Fruit fly (Drosophila melanogaster): ENCODE results near the gene CG5004.

The CG5004 gene

dm6 chrX:17123545-17124203 is 16.3 kb downstream of the CG5004 start (continued):
- peak; percentile 92 for TF ChIP-seq sens (GFP tag)
- 0 out of 2 replicates have a peak, but pooled peaks have one; percentile 37 for TF ChIP-seq CG11085 (GFP tag; IDR thresholded peaks at IDR 0.05)
- TF ChIP-seq Atf6 (GFP tag; IDR thresholded peaks at IDR 0.05) = peak; percentile 62; the same call in 1 of the 2 replicates
- TF ChIP-seq Blimp-1 (GFP tag; optimal IDR thresholded peaks at IDR 0.05) = peak; percentile 66
- TF ChIP-seq CG7372 (GFP tag; IDR thresholded peaks at IDR 0.05) = 0 out of 2 replicates have a peak, but pooled peaks have one; percentile 50
- TF ChIP-seq lab (GFP tag; optimal IDR thresholded peaks at IDR 0.05) = peak; percentile 82
- TF ChIP-seq grn (GFP tag; optimal IDR thresholded peaks at IDR 0.05) = no peak
- peak; percentile 77 for TF ChIP-seq zfh1 (GFP tag; IDR thresholded peaks at IDR 0.05)
- peak; percentile 68 for TF ChIP-seq Sox100B (GFP tag; optimal IDR thresholded peaks at IDR 0.05)
- peak; percentile 72 for TF ChIP-seq CG9932 (GFP tag; IDR thresholded peaks at IDR 0.05)
- TF ChIP-seq Dll (GFP tag; IDR thresholded peaks at IDR 0.05; ENCODE audit: partially characterized antibody) = no peak
- peak; percentile 42; the same call in 1 of the 2 replicates for TF ChIP-seq CG31224 (GFP tag; IDR thresholded peaks at IDR 0.05)
- peak; percentile 29 for TF ChIP-seq kay (GFP tag; optimal IDR thresholded peaks at IDR 0.05)
- no peak for TF ChIP-seq CG9876 (GFP tag; optimal IDR thresholded peaks at IDR 0.05)
- TF ChIP-seq run (tag; optimal IDR thresholded peaks at IDR 0.05) = peak; percentile 40
- TF ChIP-seq stwl (tag; optimal IDR thresholded peaks at IDR 0.05) = no peak
- TF ChIP-seq CG15269 (tag; optimal IDR thresholded peaks at IDR 0.05) = peak; percentile 86
- TF ChIP-seq E2f2 (GFP tag; IDR thresholded peaks at IDR 0.05) = 0 out of 2 replicates have a peak, but pooled peaks have one; percentile 40
- peak; percentile 66 for TF ChIP-seq pho (GFP tag; optimal IDR thresholded peaks at IDR 0.05)
- TF ChIP-seq dmrt99B (tag; optimal IDR thresholded peaks at IDR 0.05) = peak; percentile 82
- TF ChIP-seq CG9797 (GFP tag; optimal IDR thresholded peaks at IDR 0.05) = no peak
- TF ChIP-seq Nf-YA (GFP tag; IDR thresholded peaks at IDR 0.05) = peak; percentile 52
- peak; percentile 69 for TF ChIP-seq CG10147 (GFP tag; optimal IDR thresholded peaks at IDR 0.05)
- peak; percentile 77 for TF ChIP-seq sisA (GFP tag; IDR thresholded peaks at IDR 0.05)
- TF ChIP-seq shn (GFP tag; optimal IDR thresholded peaks at IDR 0.05) = peak; percentile 45
- TF ChIP-seq schlank (tag; optimal IDR thresholded peaks at IDR 0.05) = peak; percentile 33
- TF ChIP-seq CG6654 (GFP tag; optimal IDR thresholded peaks at IDR 0.05) = peak; percentile 18
- peak; percentile 24 for TF ChIP-seq HmgZ (tag; optimal IDR thresholded peaks at IDR 0.05)
- peak; percentile 72 for TF ChIP-seq sens-2 (GFP tag; IDR thresholded peaks at IDR 0.05)
- TF ChIP-seq bcd (GFP tag; optimal IDR thresholded peaks at IDR 0.05) = peak; percentile 64
- peak; percentile 78; the same call in 2 of the 3 replicates for TF ChIP-seq ken (GFP tag; IDR thresholded peaks at IDR 0.05)
- peak; percentile 43 for TF ChIP-seq CG15601 (tag; optimal IDR thresholded peaks at IDR 0.05)
- peak; percentile 23 for TF ChIP-seq tx (GFP tag; optimal IDR thresholded peaks at IDR 0.05)
- TF ChIP-seq ewg (GFP tag; optimal IDR thresholded peaks at IDR 0.05) = peak; percentile 46
- peak; percentile 11 for TF ChIP-seq CG7928 (GFP tag; optimal IDR thresholded peaks at IDR 0.05)
- TF ChIP-seq stc (GFP tag; IDR thresholded peaks at IDR 0.05) = peak; percentile 65
- TF ChIP-seq Lhr (GFP tag; optimal IDR thresholded peaks at IDR 0.05) = peak; percentile 10
- peak; percentile 59 for TF ChIP-seq chm (GFP tag; IDR thresholded peaks at IDR 0.05)
- peak; percentile 53 for TF ChIP-seq CG6683 (GFP tag; optimal IDR thresholded peaks at IDR 0.05)
- peak; percentile 43 for TF ChIP-seq pum (GFP tag; optimal IDR thresholded peaks at IDR 0.05)
- TF ChIP-seq ac (GFP tag; optimal IDR thresholded peaks at IDR 0.05) = no peak
- TF ChIP-seq CG3163 (GFP tag; optimal IDR thresholded peaks at IDR 0.05) = no peak
- peak; percentile 21; the same call in 1 of the 2 replicates for TF ChIP-seq ro (GFP tag; IDR thresholded peaks at IDR 0.05)
- peak; percentile 74 for TF ChIP-seq CG14441 (GFP tag; IDR thresholded peaks at IDR 0.05)
- TF ChIP-seq CG2120 (GFP tag; optimal IDR thresholded peaks at IDR 0.05) = peak; percentile 82
- peak; percentile 82 for TF ChIP-seq CG13424 (tag; optimal IDR thresholded peaks at IDR 0.05)
- TF ChIP-seq vvl (GFP tag; IDR thresholded peaks at IDR 0.05) = peak; percentile 79
- no peak; the same call in 1 of the 2 replicates for TF ChIP-seq GATAe (GFP tag; conservative IDR thresholded peaks at IDR 0.05)
- no peak for TF ChIP-seq tll (GFP tag; optimal IDR thresholded peaks at IDR 0.05)

All from whole organism, embryonic.